Fruit fly (Drosophila melanogaster) whole organism, pupa: ENCODE measurements around the gene CG13062.

Source experiments
- CG13204 ChIP-seq: fragments of 200-800 bp; sonication (Bioruptor generic); optimal IDR thresholded peaks from 2 replicates; lab custom pipeline; 2018; ENCODE audit warnings: missing biosample characterization, mild to moderate bottlenecking, missing genetic modification characterization, moderate library complexity
- CG9948 ChIP-seq: fragments of 200-800 bp; sonication (Bioruptor generic); optimal IDR thresholded peaks from 2 replicates; lab custom pipeline; 2018; ENCODE audit warnings: missing biosample characterization, mild to moderate bottlenecking, missing genetic modification characterization, moderate library complexity
- D1 ChIP-seq: fragments of 200-800 bp; sonication (Bioruptor generic); optimal IDR thresholded peaks from 2 replicates; lab custom pipeline; 2018; ENCODE audit warnings: missing biosample characterization, mild to moderate bottlenecking, missing genetic modification characterization, moderate library complexity
- EcR ChIP-seq: fragments of 200-800 bp; sonication (Bioruptor generic); optimal IDR thresholded peaks from 3 replicates; lab custom pipeline; 2019; ENCODE audit warnings: missing biosample characterization, missing genetic modification characterization, mild to moderate bottlenecking, moderate library complexity, missing genetic modification reagents
- Pif1A ChIP-seq: fragments of 200-800 bp; sonication (Bioruptor generic); optimal IDR thresholded peaks from 3 replicates; lab custom pipeline; 2016; ENCODE audit warnings: missing biosample characterization, missing genetic modification characterization
- rn ChIP-seq: fragments of 200-800 bp; sonication (Bioruptor generic); IDR thresholded peaks from 2 replicates; pipeline ENCODE4 v1.3.6; 2022; ENCODE audit warnings: missing biosample characterization, missing genetic modification characterization

DNA sequence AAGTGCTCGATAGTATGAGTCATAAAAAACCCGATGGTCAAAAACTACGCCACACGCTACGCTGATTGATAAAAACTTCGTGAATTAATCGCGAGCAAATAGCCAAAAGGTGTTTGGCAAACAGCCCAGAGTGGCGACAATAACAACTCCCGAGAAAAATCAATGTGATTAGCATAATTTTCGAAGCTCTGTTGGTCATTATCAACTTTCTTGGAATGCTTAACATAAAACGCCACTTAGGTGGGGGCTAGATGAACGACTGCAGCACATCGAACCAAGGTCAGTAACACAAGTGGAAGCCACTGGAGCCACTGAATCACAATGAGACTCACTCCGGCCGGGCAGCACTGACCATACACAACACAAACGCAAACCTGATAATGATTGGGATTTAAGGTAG is 23.7 kb downstream of the CG13062 start:
- TF ChIP-seq Pif1A (GFP tag; lab: Kevin White, UChicago): no peak
- no peak for TF ChIP-seq CG9948 (tag; lab: Kevin White, UChicago)
- no peak for TF ChIP-seq D1
- no peak for TF ChIP-seq EcR (GFP tag; lab: Kevin White, UChicago)
- no peak for TF ChIP-seq rn (GFP tag; lab: Robert Waterston, UW)
- TF ChIP-seq CG13204: no peak
